Worm (Caenorhabditis elegans): ENCODE data around the gene W04D12.1.

Gene W04D12.1

DNA sequence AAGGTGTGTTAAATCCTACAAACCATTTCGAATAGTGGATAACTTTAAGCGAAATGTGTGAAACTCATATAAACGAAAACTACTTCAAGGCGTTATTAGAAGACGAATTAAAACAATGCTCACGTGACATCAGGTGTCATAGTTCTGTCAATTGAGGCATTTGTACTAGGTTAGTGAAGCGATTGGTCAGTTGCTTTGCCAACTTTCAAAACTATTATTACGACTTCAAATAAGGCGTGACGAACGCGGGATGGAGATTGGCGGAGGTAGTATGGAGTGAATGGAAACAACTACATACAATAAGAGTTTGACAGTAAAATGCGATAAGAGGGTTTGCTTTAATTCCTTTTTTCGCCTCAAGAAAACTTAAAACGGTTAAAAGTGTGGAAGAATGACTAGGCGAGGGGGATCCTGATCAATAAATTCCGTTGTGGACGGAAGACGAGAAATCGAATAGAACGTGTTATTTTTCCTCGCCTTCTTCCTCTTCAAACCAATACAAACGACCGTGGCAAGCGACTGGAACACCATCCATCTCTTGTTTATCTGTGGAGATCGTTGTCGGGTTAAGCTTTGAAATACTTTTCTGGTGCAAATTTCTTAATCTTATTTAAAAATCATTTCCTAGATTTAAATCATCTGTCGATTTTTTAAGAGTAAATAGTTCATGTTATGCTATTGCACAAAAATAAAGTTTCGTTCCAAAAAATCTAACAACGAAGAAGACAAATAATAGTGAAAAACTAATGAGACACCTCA, 4.3 kb downstream of the W04D12.1 start:
- peak; percentile 28 for TF ChIP-seq gmeb-1 (tag; optimal IDR thresholded peaks at IDR 0.05)
- no peak for TF ChIP-seq lin-39 (tag; optimal IDR thresholded peaks at IDR 0.05)

DNA sequence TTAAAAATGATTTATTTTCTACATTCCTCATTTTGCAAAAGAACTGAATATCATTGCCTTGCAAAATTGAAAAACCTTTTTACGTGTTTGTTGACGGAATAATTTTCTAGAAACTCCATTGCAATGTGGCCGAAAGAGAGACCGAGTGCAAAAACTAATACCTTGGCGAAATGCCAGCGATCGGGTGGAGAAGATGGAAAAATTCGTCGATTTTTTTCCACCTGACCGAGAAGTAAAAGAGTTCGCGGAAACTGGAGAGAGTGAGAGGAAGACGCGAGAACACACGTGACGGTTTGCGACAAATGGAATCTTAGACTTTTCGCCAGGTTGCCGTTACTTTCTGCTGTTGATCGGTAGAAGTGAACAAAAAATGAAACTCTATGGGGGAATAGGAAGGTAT, 5.0 kb downstream of the W04D12.1 start:
- TF ChIP-seq blmp-1 (tag; optimal IDR thresholded peaks at IDR 0.05; ENCODE audit: insufficient read depth) = peak; percentile 48
- peak; percentile 12 for TF ChIP-seq lin-11 (tag; optimal IDR thresholded peaks at IDR 0.05)
- TF ChIP-seq nhr-21 (tag; optimal IDR thresholded peaks at IDR 0.05) = peak; percentile 47
- TF ChIP-seq zag-1 (tag; optimal IDR thresholded peaks at IDR 0.05) = no peak
- TF ChIP-seq ama-1 (optimal IDR thresholded peaks at IDR 0.05) = peak; percentile 58
- TF ChIP-seq unc-55 (GFP tag; optimal IDR thresholded peaks at IDR 0.05) = no peak
- peak in 1 of 2 experiments; percentile 52 for TF ChIP-seq lsy-2 (tag; optimal IDR thresholded peaks at IDR 0.05)
- TF ChIP-seq fos-1 (tag; optimal IDR thresholded peaks at IDR 0.05) = peak; percentile 19
- peak; percentile 39 for TF ChIP-seq sma-3 (GFP tag; optimal IDR thresholded peaks at IDR 0.05)
- TF ChIP-seq nhr-25 (tag; optimal IDR thresholded peaks at IDR 0.05) = peak; percentile 63
- peak; percentile 44 for TF ChIP-seq C34F6.9 (tag; optimal IDR thresholded peaks at IDR 0.05)
- peak; percentile 9 for TF ChIP-seq crh-2 (tag; optimal IDR thresholded peaks at IDR 0.05)
- peak; percentile 25 for TF ChIP-seq F13H6.1 (tag; optimal IDR thresholded peaks at IDR 0.05)
- peak; percentile 73 for TF ChIP-seq sma-9 (GFP tag; optimal IDR thresholded peaks at IDR 0.05)
- no peak for TF ChIP-seq sma-9 (tag; optimal IDR thresholded peaks at IDR 0.05)
- peak; percentile 32 for TF ChIP-seq gmeb-1 (tag; optimal IDR thresholded peaks at IDR 0.05)
- TF ChIP-seq nhr-129 (tag; optimal IDR thresholded peaks at IDR 0.05) = peak; percentile 78
- TF ChIP-seq Y55F3AM.14 (GFP tag; optimal IDR thresholded peaks at IDR 0.05) = no peak
- TF ChIP-seq alr-1 (tag; optimal IDR thresholded peaks at IDR 0.05) = no peak
- no peak for TF ChIP-seq mbf-1 (tag; optimal IDR thresholded peaks at IDR 0.05)
- TF ChIP-seq sem-4 (tag; optimal IDR thresholded peaks at IDR 0.05) = peak; percentile 37
- no peak for TF ChIP-seq nhr-23 (tag; optimal IDR thresholded peaks at IDR 0.05)
- TF ChIP-seq mdl-1 (tag; optimal IDR thresholded peaks at IDR 0.05) = peak; percentile 42 to 63

DNA sequence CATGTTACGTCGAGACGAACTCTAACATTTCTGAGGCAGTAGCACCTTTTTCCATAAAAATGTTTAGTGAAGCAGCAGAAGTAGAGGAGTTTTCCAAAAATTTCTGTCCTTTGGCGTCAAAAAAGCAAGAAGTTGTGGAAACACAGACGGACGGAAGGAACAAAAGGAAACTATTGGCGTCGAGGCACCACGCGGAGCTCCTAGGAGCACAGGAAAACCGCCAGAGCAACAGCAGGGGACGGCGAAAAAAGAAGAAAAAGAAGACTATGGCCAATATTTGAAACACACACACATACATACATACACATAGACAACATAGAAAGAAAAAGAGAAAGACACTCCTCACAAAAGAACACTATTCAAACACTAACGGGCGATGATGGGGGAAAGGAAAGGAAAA, 6.2 kb downstream of the W04D12.1 start:
- TF ChIP-seq unc-55 (GFP tag; optimal IDR thresholded peaks at IDR 0.05) (peak; percentile 47), nhr-237 (tag; optimal IDR thresholded peaks at IDR 0.05) (no peak), ztf-4 (tag; optimal IDR thresholded peaks at IDR 0.05) (no peak), nhr-11 (tag; optimal IDR thresholded peaks at IDR 0.05) (no peak), C34F6.9 (tag; optimal IDR thresholded peaks at IDR 0.05) (peak; percentile 37), lin-11 (tag; optimal IDR thresholded peaks at IDR 0.05) (no peak)

DNA sequence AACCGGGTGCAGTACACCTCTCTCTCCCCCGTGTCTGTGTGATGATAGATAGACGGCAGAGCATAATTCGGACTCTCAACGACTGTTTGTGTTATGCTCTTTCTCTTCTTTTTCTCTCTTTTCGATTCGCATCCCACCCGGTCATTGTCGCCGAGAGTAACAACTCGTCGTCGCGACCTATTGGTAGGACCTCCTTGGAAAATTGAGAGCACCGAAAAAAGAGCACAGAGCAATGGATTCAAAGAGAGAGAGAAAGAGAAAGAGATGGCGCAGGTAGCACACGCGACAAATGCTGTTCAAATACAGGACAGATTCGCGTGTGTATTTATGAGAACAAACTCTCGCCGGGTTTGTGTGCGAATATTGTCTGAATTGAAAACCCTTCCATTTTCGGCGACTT, 6.9 kb downstream of the W04D12.1 start:
- TF ChIP-seq nhr-6 (tag; optimal IDR thresholded peaks at IDR 0.05) = no peak
- peak; percentile 62 for TF ChIP-seq F13H6.1 (tag; optimal IDR thresholded peaks at IDR 0.05)
- peak in 1 of 2 experiments; percentile 18 for TF ChIP-seq mdl-1 (tag; optimal IDR thresholded peaks at IDR 0.05)
- TF ChIP-seq nhr-129 (tag; optimal IDR thresholded peaks at IDR 0.05) = peak; percentile 70
- peak in 1 of 2 experiments; percentile 8 for TF ChIP-seq lsy-2 (tag; optimal IDR thresholded peaks at IDR 0.05)

DNA sequence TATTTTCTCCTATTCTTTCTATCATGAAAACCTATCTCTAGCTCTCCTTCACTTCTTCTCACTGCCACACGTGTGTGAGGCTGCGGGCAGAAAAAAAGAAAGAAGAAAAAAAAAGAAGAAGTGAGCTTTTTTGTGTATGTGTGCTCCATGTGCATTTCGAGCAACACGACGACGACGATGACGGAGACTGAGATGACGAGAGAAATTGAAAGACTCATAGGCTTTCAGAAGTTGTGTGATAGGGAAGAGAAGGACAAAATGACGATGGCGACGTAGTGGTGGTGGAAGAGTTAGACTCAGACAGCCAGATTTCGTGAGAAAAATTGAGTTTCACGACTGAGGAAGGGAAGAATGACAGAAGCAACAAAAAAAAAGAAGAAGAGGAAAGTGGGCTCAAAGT, 8.8 kb downstream of the W04D12.1 start:
- TF ChIP-seq lin-39 (tag; optimal IDR thresholded peaks at IDR 0.05) (no peak), peb-1 (tag; optimal IDR thresholded peaks at IDR 0.05) (no peak), fos-1 (tag; optimal IDR thresholded peaks at IDR 0.05) (no peak), R02D3.7 (tag; optimal IDR thresholded peaks at IDR 0.05) (no peak), lin-11 (tag; optimal IDR thresholded peaks at IDR 0.05) (peak; percentile 34), ceh-16 (tag; optimal IDR thresholded peaks at IDR 0.05) (no peak), ztf-1 (GFP tag; conservative IDR thresholded peaks at IDR 0.05) (no peak), mab-5 (tag; optimal IDR thresholded peaks at IDR 0.05) (no peak), C34F6.9 (tag; optimal IDR thresholded peaks at IDR 0.05) (peak; percentile 83), lin-13 (GFP tag; optimal IDR thresholded peaks at IDR 0.05) (peak; percentile 58), nhr-237 (tag; optimal IDR thresholded peaks at IDR 0.05) (no peak), nhr-11 (tag; optimal IDR thresholded peaks at IDR 0.05) (no peak), crh-2 (tag; optimal IDR thresholded peaks at IDR 0.05) (peak; percentile 82), gmeb-1 (tag; optimal IDR thresholded peaks at IDR 0.05) (no peak), nhr-12 (tag; optimal IDR thresholded peaks at IDR 0.05) (no peak), Y55F3AM.14 (GFP tag; optimal IDR thresholded peaks at IDR 0.05) (peak; percentile 71), aly-2 (tag; optimal IDR thresholded peaks at IDR 0.05) (no peak), nhr-129 (tag; optimal IDR thresholded peaks at IDR 0.05) (peak; percentile 91), blmp-1 (tag; optimal IDR thresholded peaks at IDR 0.05; ENCODE audit: insufficient read depth) (no peak), ztf-11 (tag; optimal IDR thresholded peaks at IDR 0.05) (no peak), dmd-4 (tag; optimal IDR thresholded peaks at IDR 0.05) (no peak), skn-1 (tag; optimal IDR thresholded peaks at IDR 0.05) (no peak), elt-1 (tag; optimal IDR thresholded peaks at IDR 0.05) (no peak), lsy-2 (tag; optimal IDR thresholded peaks at IDR 0.05) (peak; percentile 2 to 77), alr-1 (tag; optimal IDR thresholded peaks at IDR 0.05) (no peak), ztf-4 (tag; optimal IDR thresholded peaks at IDR 0.05) (peak; percentile 61), sma-9 (GFP tag; optimal IDR thresholded peaks at IDR 0.05) (peak; percentile 72), sma-9 (tag; optimal IDR thresholded peaks at IDR 0.05) (no peak), zag-1 (tag; optimal IDR thresholded peaks at IDR 0.05) (peak; percentile 94), nhr-77 (tag; optimal IDR thresholded peaks at IDR 0.05) (no peak), unc-62 (GFP tag; optimal IDR thresholded peaks at IDR 0.05) (no peak), mdl-1 (tag; optimal IDR thresholded peaks at IDR 0.05) (peak; percentile 89 to 95)
